Fruit fly (Drosophila melanogaster): ENCODE measurements around the gene snf.

snf gene

dm6 chrX:5308963-5309362 lies at the start of gene snf, which contains the start of gene Cdk7:
Gene snf, plus strand, starts transcription at chrX:5309242.
Gene Cdk7, minus strand, starts transcription at chrX:5308983.
- no peak for TF ChIP-seq noc (tag; optimal IDR thresholded peaks at IDR 0.05)

DNA sequence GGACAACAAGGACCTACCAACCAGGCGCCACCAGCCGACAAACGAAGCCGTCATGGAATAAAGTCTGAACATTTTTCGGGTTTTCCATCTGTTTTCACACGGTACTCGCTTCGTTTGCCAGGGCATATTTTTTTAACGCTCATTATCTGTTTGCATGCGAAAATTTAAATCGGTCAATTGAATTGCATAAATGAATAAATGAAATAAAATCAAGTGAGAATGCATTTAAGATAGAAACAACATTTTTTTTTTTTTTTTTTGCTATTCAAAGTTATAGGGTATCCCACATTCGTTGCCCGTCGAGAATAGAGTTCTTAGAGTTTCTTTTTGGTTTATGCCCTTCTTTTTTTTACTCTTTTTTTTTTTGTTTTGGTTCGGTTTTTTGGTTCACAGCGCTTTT lies 23.2 kb upstream of the snf start:
- no peak for TF ChIP-seq noc (tag; optimal IDR thresholded peaks at IDR 0.05)

- TF ChIP-seq noc (tag; optimal IDR thresholded peaks at IDR 0.05) = no peak
These were observed 22.5 kb upstream of the snf start for dm6 chrX:5286513-5286912.

DNA sequence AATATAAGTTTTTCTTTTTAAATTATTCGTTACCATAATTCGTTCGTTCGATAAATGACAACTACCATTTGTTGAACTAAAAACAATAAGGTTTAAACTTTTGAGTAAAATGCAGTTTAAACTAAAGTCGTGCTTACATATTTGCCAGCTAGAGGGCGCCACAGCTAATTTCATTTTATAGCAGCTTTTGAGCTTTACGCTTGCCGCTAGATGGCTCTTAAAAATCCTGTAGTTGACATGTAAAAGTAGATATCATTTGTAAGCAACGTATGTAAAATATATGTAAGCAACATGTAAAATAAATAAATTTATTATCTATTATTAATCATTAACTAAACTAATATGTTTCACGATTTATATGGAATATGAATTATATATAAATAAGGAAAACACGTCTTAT lies 19.4 kb upstream of the snf start:
- TF ChIP-seq noc (tag; optimal IDR thresholded peaks at IDR 0.05) = no peak

dm6 chrX:5293141-5293540 lies 15.9 kb upstream of the snf start:
- TF ChIP-seq noc (tag; optimal IDR thresholded peaks at IDR 0.05) = no peak

dm6 chrX:5295766-5296165 lies 13.3 kb upstream of the snf start, which contains the start of gene CG42749:
Gene CG42749, plus strand, starts transcription at chrX:5296066.
- no peak for TF ChIP-seq noc (tag; optimal IDR thresholded peaks at IDR 0.05)

DNA sequence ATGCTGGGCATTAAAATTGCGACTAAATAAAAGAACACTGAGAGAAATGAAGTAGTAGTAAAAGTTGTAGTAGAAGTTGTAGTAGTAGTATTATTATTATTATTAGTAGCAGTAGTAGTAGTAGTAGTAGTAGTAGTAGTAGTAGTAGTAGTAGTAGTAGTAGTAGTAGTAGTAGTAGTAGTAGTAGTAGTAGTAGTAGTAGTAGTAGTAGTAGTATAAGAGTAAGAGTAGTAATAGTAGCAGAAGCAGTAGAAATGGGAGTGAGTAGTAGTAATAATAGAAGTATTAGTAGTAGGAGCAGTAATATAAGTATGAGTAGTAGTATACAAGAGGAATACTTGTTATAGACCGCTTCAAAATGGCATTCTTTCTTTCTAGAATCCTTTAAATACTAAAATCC lies 9.1 kb upstream of the snf start:
- no peak for TF ChIP-seq noc (tag; optimal IDR thresholded peaks at IDR 0.05)

- TF ChIP-seq noc (tag; optimal IDR thresholded peaks at IDR 0.05) = no peak
These were observed 8.3 kb upstream of the snf start for dm6 chrX:5300623-5301283.

- no peak for TF ChIP-seq noc (tag; optimal IDR thresholded peaks at IDR 0.05)
These were observed 3.5 kb upstream of the snf start, which contains the start of gene CG3323 for dm6 chrX:5305591-5305990. Gene CG3323, minus strand, starts transcription at chrX:5305691.

DNA sequence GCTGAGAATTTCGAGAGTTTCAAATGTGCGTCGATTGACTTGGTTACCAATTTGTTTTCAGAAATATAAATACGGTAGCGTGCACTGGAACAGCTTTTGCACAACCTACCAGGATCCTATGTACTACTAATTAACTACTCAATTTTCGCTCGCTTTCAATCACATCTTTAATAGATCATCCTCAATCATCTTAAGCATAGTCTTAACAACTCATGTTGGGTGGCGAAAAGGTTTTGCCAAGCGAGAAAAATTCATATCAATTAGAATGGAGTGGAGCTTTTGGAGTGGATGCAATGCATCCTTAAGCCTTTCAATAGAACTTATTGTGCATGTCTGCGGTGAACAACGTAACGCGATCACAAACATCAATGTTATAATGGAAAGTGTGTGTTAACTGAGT lies 1.7 kb upstream of the snf start, which contains the start of gene CG17764:
TSS of gene CG17764 (minus strand) at position 101 of the 400 bp plus-strand sequence.
- no peak for TF ChIP-seq noc (tag; optimal IDR thresholded peaks at IDR 0.05)

DNA sequence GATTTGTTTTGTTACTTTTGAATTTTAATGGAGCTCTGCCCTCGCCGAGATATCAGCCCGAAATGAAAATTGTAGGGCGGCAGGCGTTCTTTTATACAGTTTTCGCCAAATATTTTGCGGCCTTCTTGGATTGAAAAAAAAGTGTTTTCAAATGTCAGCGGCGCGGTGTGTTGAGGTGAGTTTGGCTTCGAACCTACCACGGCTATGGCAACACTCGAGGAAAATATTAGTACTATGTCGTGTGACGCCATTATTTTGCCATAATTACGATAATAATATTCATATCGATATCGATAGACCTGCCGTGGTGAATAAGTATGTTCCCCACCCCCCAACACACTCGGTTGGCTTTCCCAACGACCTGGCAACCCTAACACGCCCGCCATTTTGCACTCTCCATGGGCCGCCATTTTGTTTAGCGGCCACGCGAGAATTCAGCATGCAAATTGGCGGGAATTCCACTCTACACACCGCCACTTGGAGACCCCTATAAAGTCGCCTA lies 2.8 kb downstream of the snf start, which contains the start of the genes TrxT and dhd:
TSS of gene TrxT (minus strand) at position 51 of the 502 bp plus-strand sequence.
TSS of gene dhd (plus strand) at position 334 of the 502 bp plus-strand sequence.
- no peak for TF ChIP-seq noc (tag; optimal IDR thresholded peaks at IDR 0.05)

dm6 chrX:5312958-5313357 lies 3.9 kb downstream of the snf start, which contains the start of gene CG4198:
Gene CG4198, plus strand, starts transcription at chrX:5313258.
- TF ChIP-seq noc (tag; optimal IDR thresholded peaks at IDR 0.05) = no peak

DNA sequence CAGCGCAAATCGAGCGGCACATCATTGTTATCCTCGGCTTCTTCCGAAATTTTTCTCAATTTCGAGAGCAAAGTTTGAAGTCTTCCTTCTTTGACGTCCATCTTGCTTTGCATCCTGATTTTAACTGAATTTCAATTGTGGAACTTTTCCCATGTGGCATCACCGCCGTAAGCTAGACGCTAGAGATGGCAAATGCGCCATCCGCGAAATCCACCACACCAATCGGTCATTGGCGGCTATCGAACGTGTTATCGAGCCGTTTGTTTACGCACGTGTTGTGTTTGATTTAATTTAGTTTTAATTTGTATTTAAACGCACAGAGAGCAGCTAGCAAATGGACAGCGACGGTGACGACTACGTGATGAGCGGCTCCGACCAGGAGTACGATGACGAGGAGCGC lies 8.1 kb downstream of the snf start, which contains the start of the genes CG15930 and Sas10:
TSS of gene CG15930 (minus strand) at position 126 of the 400 bp plus-strand sequence.
TSS of gene Sas10 (plus strand) at position 240 of the 400 bp plus-strand sequence.
- TF ChIP-seq noc (tag; optimal IDR thresholded peaks at IDR 0.05) = no peak

DNA sequence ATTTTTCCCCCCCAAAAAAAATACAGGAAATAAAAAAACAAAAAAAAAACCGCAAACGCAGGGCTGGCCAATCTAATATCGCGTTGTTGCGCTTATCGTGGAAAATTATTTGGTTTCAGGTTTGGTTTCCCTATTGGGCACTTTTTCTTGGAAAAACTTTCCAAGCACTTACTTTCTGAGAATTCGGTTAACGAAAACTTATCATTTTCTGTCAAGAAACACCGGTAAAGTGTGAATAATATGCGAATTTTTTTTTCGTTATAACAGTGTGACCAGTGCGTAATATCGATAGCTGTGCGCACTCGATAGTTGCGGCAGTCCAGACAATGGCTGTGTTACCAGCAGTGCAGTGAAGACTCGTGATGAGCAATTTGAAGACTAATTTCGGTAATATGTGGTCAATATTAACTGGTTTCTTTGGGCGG lies 13.4 kb downstream of the snf start, which contains the start of gene Rnp4F:
TSS of gene Rnp4F (minus strand) at position 238 of the 425 bp plus-strand sequence.
- TF ChIP-seq noc (tag; optimal IDR thresholded peaks at IDR 0.05) = peak; percentile 68

DNA sequence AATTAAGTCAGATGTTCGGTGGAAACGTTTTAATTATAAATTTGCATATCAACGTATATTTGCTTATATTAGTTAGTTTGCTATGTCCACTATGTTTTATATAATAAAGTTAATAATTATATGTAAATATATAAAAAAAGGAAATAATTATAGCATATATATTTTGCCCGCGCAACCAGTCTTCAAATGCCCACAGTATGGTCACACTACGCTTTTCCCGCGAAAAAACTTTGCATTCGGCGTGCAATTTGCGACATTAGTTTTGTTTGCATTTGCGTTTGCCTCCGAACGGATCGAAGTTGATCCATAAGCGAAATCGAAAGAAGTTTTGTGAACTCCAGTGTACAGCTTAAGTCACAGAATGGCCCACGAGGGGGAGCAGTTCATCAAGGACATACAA lies 14.6 kb downstream of the snf start, which contains the start of gene Mcm3:
TSS of gene Mcm3 (plus strand) at position 220 of the 400 bp plus-strand sequence.
- no peak for TF ChIP-seq noc (tag; optimal IDR thresholded peaks at IDR 0.05)

dm6 chrX:5329266-5329898 lies 20.3 kb downstream of the snf start, which contains the start of the genes CG3309 and XRCC1:
Gene CG3309, minus strand, starts transcription at chrX:5329347.
Gene XRCC1, plus strand, starts transcription at chrX:5329876.
- TF ChIP-seq noc (tag; optimal IDR thresholded peaks at IDR 0.05) = peak; percentile 5

Data from whole organism, larva.